Fruit fly (Drosophila melanogaster) whole organism, embryonic: ENCODE results near the gene CG13949.

Experiments
- Ada2b ChIP-seq: fragments of 200-800 bp; sonication (Bioruptor generic); IDR thresholded peaks from 2 replicates; pipeline ENCODE4 v1.3.6; 2022; ENCODE audit warnings: missing biosample characterization, missing genetic modification characterization
- CG10274 ChIP-seq: fragments of 200-800 bp; sonication (Bioruptor generic); optimal IDR thresholded peaks from 3 replicates; lab custom pipeline; 2017; ENCODE audit warnings: missing biosample characterization, mild to moderate bottlenecking, missing genetic modification characterization
- CG10654 ChIP-seq: fragments of 200-800 bp; sonication (Bioruptor generic); optimal IDR thresholded peaks from 2 replicates; lab custom pipeline; 2016; ENCODE audit warnings: missing biosample characterization, missing genetic modification characterization
- CG12391 ChIP-seq: fragments of 200-800 bp; sonication (Bioruptor generic); optimal IDR thresholded peaks from 3 replicates; lab custom pipeline; 2018; ENCODE audit warnings: missing biosample characterization, mild to moderate bottlenecking, missing genetic modification characterization, moderate library complexity
- CG14860 ChIP-seq: fragments of 200-800 bp; sonication (Bioruptor generic); IDR thresholded peaks from 3 replicates; pipeline ENCODE4 v1.3.6; 2022; ENCODE audit warnings: missing biosample characterization, missing genetic modification characterization; ENCODE audit not compliant: partially characterized antibody
- CG15073 ChIP-seq: fragments of 200-800 bp; sonication (Bioruptor generic); optimal IDR thresholded peaks from 2 replicates; lab custom pipeline; 2016; ENCODE audit warnings: missing biosample characterization, missing genetic modification characterization
- CG18764 ChIP-seq: fragments of 200-800 bp; sonication (Bioruptor generic); optimal IDR thresholded peaks from 3 replicates; lab custom pipeline; 2016; ENCODE audit warnings: missing biosample characterization, missing genetic modification characterization
- CG2120 ChIP-seq: fragments of 200-800 bp; sonication (Bioruptor generic); optimal IDR thresholded peaks from 3 replicates; lab custom pipeline; 2016; ENCODE audit warnings: missing biosample characterization, missing genetic modification characterization
- CG5245 ChIP-seq: fragments of 200-800 bp; sonication (Bioruptor generic); optimal IDR thresholded peaks from 3 replicates; lab custom pipeline; 2016; ENCODE audit warnings: missing biosample characterization, missing genetic modification characterization
- CG6689 ChIP-seq: fragments of 200-800 bp; sonication (Bioruptor generic); IDR thresholded peaks from 2 replicates; pipeline ENCODE4 v1.3.6; 2022; ENCODE audit warnings: missing biosample characterization, missing genetic modification characterization
- CG8089 ChIP-seq: fragments of 200-800 bp; sonication (Bioruptor generic); optimal IDR thresholded peaks from 3 replicates; lab custom pipeline; 2016; ENCODE audit warnings: missing biosample characterization, missing genetic modification characterization
- CG8281 ChIP-seq: fragments of 200-800 bp; sonication (Bioruptor generic); optimal IDR thresholded peaks from 2 replicates; lab custom pipeline; 2018; ENCODE audit warnings: missing biosample characterization, mild to moderate bottlenecking, missing genetic modification characterization, moderate library complexity
- CG8290 ChIP-seq, 3 experiments: fragments of 200-800 bp; sonication (Bioruptor generic); optimal IDR thresholded peaks; 2 replicates each; lab custom pipeline; 2016 to 2019; ENCODE audit warnings: missing biosample characterization in 3 of 3, missing genetic modification characterization in 3 of 3, mild to moderate bottlenecking in 2 of 3, moderate library complexity in 1 of 3
- CG9876 ChIP-seq: fragments of 200-800 bp; sonication (Bioruptor generic); optimal IDR thresholded peaks from 2 replicates; lab custom pipeline; 2016; ENCODE audit warnings: missing biosample characterization, missing genetic modification characterization
- CHES-1-like ChIP-seq: fragments of 200-800 bp; sonication (Bioruptor generic); optimal IDR thresholded peaks from 2 replicates; lab custom pipeline; 2016; ENCODE audit warnings: missing biosample characterization, missing genetic modification characterization
- CrebB ChIP-seq: fragments of 200-800 bp; sonication (Bioruptor generic); optimal IDR thresholded peaks from 3 replicates; lab custom pipeline; 2018; ENCODE audit warnings: missing biosample characterization, mild to moderate bottlenecking, missing genetic modification characterization
- D ChIP-seq, 2 experiments: fragments of 200-800 bp in 1 of 2; fragments of >200 bp in 1 of 2; sonication (Bioruptor generic) in 1 of 2; optimal IDR thresholded peaks; 2 replicates in 1 of 2; 3 replicates in 1 of 2; lab custom pipeline; 2017; ENCODE audit warnings: mild to moderate bottlenecking in 1 of 2, missing biosample characterization in 1 of 2, missing genetic modification characterization in 1 of 2, missing genetic modification reagents in 1 of 2
- D19A ChIP-seq: fragments of 200-800 bp; optimal IDR thresholded peaks from 3 replicates; lab custom pipeline; 2019; ENCODE audit warnings: missing biosample characterization, mild to moderate bottlenecking, missing genetic modification characterization, moderate library complexity
- Deaf1 ChIP-seq: fragments of 200-800 bp; optimal IDR thresholded peaks from 3 replicates; lab custom pipeline; 2019; ENCODE audit warnings: missing biosample characterization, mild to moderate bottlenecking, missing genetic modification characterization, moderate library complexity
- Dref ChIP-seq: fragments of 200-800 bp; sonication (Bioruptor generic); IDR thresholded peaks from 2 replicates; pipeline ENCODE4 v1.3.6; 2022; ENCODE audit warnings: missing biosample characterization, missing genetic modification characterization
- Drgx ChIP-seq: fragments of 200-800 bp; sonication (Bioruptor generic); IDR thresholded peaks from 2 replicates; pipeline ENCODE4 v1.3.6; 2022; ENCODE audit warnings: missing biosample characterization, missing genetic modification characterization
- Ets97D ChIP-seq: fragments of 200-800 bp; sonication (Bioruptor generic); optimal IDR thresholded peaks from 3 replicates; lab custom pipeline; 2016; ENCODE audit warnings: missing biosample characterization, missing genetic modification characterization
- Fer3 ChIP-seq: fragments of 200-800 bp; sonication (Bioruptor generic); optimal IDR thresholded peaks from 2 replicates; lab custom pipeline; 2018; ENCODE audit warnings: missing biosample characterization, mild to moderate bottlenecking, missing genetic modification characterization, moderate library complexity
- Hand ChIP-seq: fragments of 200-800 bp; sonication (Bioruptor generic); optimal IDR thresholded peaks from 2 replicates; lab custom pipeline; 2017; ENCODE audit warnings: mild to moderate bottlenecking, missing biosample characterization, missing genetic modification reagents, missing genetic modification characterization
- Hmr ChIP-seq: fragments of 200-800 bp; sonication (Bioruptor generic); optimal IDR thresholded peaks from 3 replicates; lab custom pipeline; 2017; ENCODE audit warnings: mild to moderate bottlenecking, missing biosample characterization, missing genetic modification reagents, missing genetic modification characterization
- Jarid2 ChIP-seq: fragments of 200-800 bp; sonication (Bioruptor generic); optimal IDR thresholded peaks from 3 replicates; lab custom pipeline; 2017; ENCODE audit warnings: mild to moderate bottlenecking, missing biosample characterization, missing genetic modification reagents, missing genetic modification characterization
- MBD-R2 ChIP-seq: fragments of 200-800 bp; sonication (Bioruptor generic); IDR thresholded peaks from 2 replicates; pipeline ENCODE4 v1.3.6; 2022; ENCODE audit warnings: missing biosample characterization, missing genetic modification characterization
- MESR4 ChIP-seq: fragments of 200-800 bp; sonication (Bioruptor generic); optimal IDR thresholded peaks from 2 replicates; lab custom pipeline; 2018; ENCODE audit warnings: missing biosample characterization, mild to moderate bottlenecking, missing genetic modification characterization, moderate library complexity
- Oli ChIP-seq: fragments of 200-800 bp; sonication (Bioruptor generic); optimal IDR thresholded peaks from 2 replicates; lab custom pipeline; 2018; ENCODE audit warnings: missing biosample characterization, mild to moderate bottlenecking, missing genetic modification characterization, moderate library complexity
- PHDP ChIP-seq: fragments of 200-800 bp; sonication (Bioruptor generic); optimal IDR thresholded peaks from 3 replicates; lab custom pipeline; 2018; ENCODE audit warnings: missing biosample characterization, mild to moderate bottlenecking, missing genetic modification characterization, moderate library complexity
- Ptx1 ChIP-seq: fragments of 200-800 bp; sonication (Bioruptor generic); IDR thresholded peaks from 2 replicates; pipeline ENCODE4 v1.3.6; 2022; ENCODE audit warnings: missing biosample characterization, missing genetic modification characterization
- TFAM ChIP-seq: fragments of 200-800 bp; sonication (Bioruptor generic); optimal IDR thresholded peaks from 2 replicates; lab custom pipeline; 2017; ENCODE audit warnings: missing biosample characterization, missing genetic modification characterization, inconsistent platforms
- ac ChIP-seq: fragments of 200-800 bp; sonication (Bioruptor generic); optimal IDR thresholded peaks from 3 replicates; lab custom pipeline; 2017; ENCODE audit warnings: missing biosample characterization, mild to moderate bottlenecking, missing genetic modification characterization
- ara ChIP-seq: fragments of 200-800 bp; sonication (Bioruptor generic); IDR thresholded peaks from 2 replicates; pipeline ENCODE4 v1.3.6; 2022; ENCODE audit warnings: missing biosample characterization, missing genetic modification characterization
- ase ChIP-seq: fragments of 200-800 bp; sonication (Bioruptor generic); IDR thresholded peaks from 3 replicates; pipeline ENCODE4 v1.3.6; 2022; ENCODE audit warnings: missing biosample characterization, missing genetic modification characterization
- ash1 ChIP-seq: fragments of 200-800 bp; sonication (Bioruptor generic); optimal IDR thresholded peaks from 2 replicates; lab custom pipeline; 2018; ENCODE audit warnings: missing biosample characterization, mild to moderate bottlenecking, missing genetic modification characterization
- ato ChIP-seq: fragments of 200-800 bp; sonication (Bioruptor generic); IDR thresholded peaks from 2 replicates; pipeline ENCODE4 v1.3.6; 2022; ENCODE audit warnings: missing biosample characterization, missing genetic modification characterization; ENCODE audit not compliant: partially characterized antibody
- dysf ChIP-seq: fragments of 200-800 bp; sonication (Bioruptor generic); IDR thresholded peaks from 3 replicates; pipeline ENCODE4 v1.3.6; 2022; ENCODE audit warnings: missing biosample characterization, missing genetic modification characterization
- gro ChIP-seq: fragments of 200-800 bp; sonication (Bioruptor generic); optimal IDR thresholded peaks from 2 replicates; lab custom pipeline; 2016; ENCODE audit warnings: missing biosample characterization, missing genetic modification characterization
- jumu ChIP-seq: fragments of 200-800 bp; sonication (Bioruptor generic); optimal IDR thresholded peaks from 3 replicates; lab custom pipeline; 2016; ENCODE audit warnings: missing biosample characterization, missing genetic modification characterization
- lmd ChIP-seq: fragments of 200-800 bp; sonication (Bioruptor generic); IDR thresholded peaks from 2 replicates; pipeline ENCODE4 v1.3.6; 2022; ENCODE audit warnings: missing biosample characterization, missing genetic modification characterization
- nau ChIP-seq: fragments of 200-800 bp; sonication (Bioruptor generic); optimal IDR thresholded peaks from 3 replicates; lab custom pipeline; 2017; ENCODE audit warnings: missing biosample characterization, mild to moderate bottlenecking, missing genetic modification characterization, missing genetic modification reagents
- onecut ChIP-seq: fragments of 200-800 bp; sonication (Bioruptor generic); IDR thresholded peaks from 2 replicates; pipeline ENCODE4 v1.3.6; 2022; ENCODE audit warnings: missing biosample characterization, missing genetic modification characterization
- peb ChIP-seq: fragments of 200-800 bp; sonication (Bioruptor generic); IDR thresholded peaks from 2 replicates; pipeline ENCODE4 v1.3.6; 2022; ENCODE audit warnings: missing biosample characterization, missing genetic modification characterization
- psq ChIP-seq: fragments of 200-800 bp; sonication (Bioruptor generic); optimal IDR thresholded peaks from 2 replicates; lab custom pipeline; 2017; ENCODE audit warnings: missing biosample characterization, missing genetic modification characterization
- stc ChIP-seq: fragments of 200-800 bp; sonication (Bioruptor generic); IDR thresholded peaks from 2 replicates; pipeline ENCODE4 v1.3.6; 2022; ENCODE audit warnings: missing biosample characterization, missing genetic modification characterization
- trem ChIP-seq: fragments of 200-800 bp; optimal IDR thresholded peaks from 3 replicates; lab custom pipeline; 2019; ENCODE audit warnings: missing biosample characterization, mild to moderate bottlenecking, missing genetic modification characterization, moderate library complexity
- tup ChIP-seq: fragments of 200-800 bp; sonication (Bioruptor generic); optimal IDR thresholded peaks from 2 replicates; lab custom pipeline; 2016; ENCODE audit warnings: missing biosample characterization, mild to moderate bottlenecking, missing genetic modification characterization, moderate library complexity
- tx ChIP-seq: fragments of 200-800 bp; sonication (Bioruptor generic); optimal IDR thresholded peaks from 2 replicates; lab custom pipeline; 2016; ENCODE audit warnings: missing biosample characterization, missing genetic modification characterization
- z ChIP-seq: fragments of 200-800 bp; sonication (Bioruptor generic); IDR thresholded peaks from 3 replicates; pipeline ENCODE4 v1.3.6; 2022; ENCODE audit warnings: missing biosample characterization, missing genetic modification characterization
- zfh1 ChIP-seq: fragments of 200-800 bp; sonication (Bioruptor generic); IDR thresholded peaks from 3 replicates; pipeline ENCODE4 v1.3.6; 2022; ENCODE audit warnings: missing biosample characterization, missing genetic modification characterization

CG13949 gene

dm6 chr2L:897124-897523 is 42.0 kb downstream of the CG13949 start (continued):
- no peak for TF ChIP-seq CG8281 (tag; lab: Kevin White, UChicago)
- TF ChIP-seq CG2120 (GFP tag; lab: Kevin White, UChicago) = peak; percentile 42
- no peak for TF ChIP-seq Drgx (GFP tag; lab: Robert Waterston, UW)
- peak; percentile 38; the same call in 1 of the 2 replicates for TF ChIP-seq Ptx1
- TF ChIP-seq trem (tag; lab: Kevin White, UChicago) = no peak
- TF ChIP-seq Oli (tag; lab: Kevin White, UChicago) = peak; percentile 13
- TF ChIP-seq PHDP = no peak
- no peak for TF ChIP-seq CG15073 (GFP tag; lab: Kevin White, UChicago)
- TF ChIP-seq z (GFP tag; lab: Robert Waterston, UW) = no peak
- peak; percentile 45 for TF ChIP-seq lmd (GFP tag; lab: Robert Waterston, UW)
- no peak for TF ChIP-seq ato (GFP tag; lab: Robert Waterston, UW)
- no peak for TF ChIP-seq onecut (GFP tag; lab: Robert Waterston, UW)
- peak; percentile 15 for TF ChIP-seq Hmr (GFP tag; lab: Kevin White, UChicago)
- TF ChIP-seq CG6689 (GFP tag; lab: Robert Waterston, UW) = peak; percentile 22; the same call in 1 of the 2 replicates
- no peak for TF ChIP-seq CG9876 (GFP tag; lab: Kevin White, UChicago)
- TF ChIP-seq D (optimal IDR thresholded peaks at IDR 0.05; lab: Kevin White, UChicago) = no peak
- TF ChIP-seq D (GFP tag; optimal IDR thresholded peaks at IDR 0.05; lab: Kevin White, UChicago) = no peak
- TF ChIP-seq nau (GFP tag; lab: Kevin White, UChicago) = no peak
- no peak for TF ChIP-seq peb
- TF ChIP-seq CrebB (tag; lab: Kevin White, UChicago) = no peak
- TF ChIP-seq ac = no peak
- no peak for TF ChIP-seq psq (GFP tag; lab: Kevin White, UChicago)
- peak; percentile 8 for TF ChIP-seq CG12391
- no peak for TF ChIP-seq jumu (GFP tag; lab: Kevin White, UChicago)
- TF ChIP-seq Ada2b (GFP tag; lab: Robert Waterston, UW) = no peak
- TF ChIP-seq ash1 (GFP tag; lab: Kevin White, UChicago) = no peak
- TF ChIP-seq tup (GFP tag; lab: Kevin White, UChicago) = no peak
- no peak for TF ChIP-seq D19A (tag; lab: Kevin White, UChicago)
- no peak for TF ChIP-seq CG10274 (GFP tag; lab: Kevin White, UChicago)
- no peak for TF ChIP-seq CG5245 (GFP tag; lab: Kevin White, UChicago)
- TF ChIP-seq ase (GFP tag; lab: Robert Waterston, UW) = 0 out of 3 replicates have a peak, but pooled peaks have one; percentile 38
- TF ChIP-seq TFAM = no peak
- no peak for TF ChIP-seq CG8089 (GFP tag; lab: Kevin White, UChicago)
- TF ChIP-seq Jarid2 (GFP tag; lab: Kevin White, UChicago) = no peak
- no peak for TF ChIP-seq ara (GFP tag; lab: Robert Waterston, UW)
- no peak for TF ChIP-seq gro (GFP tag; lab: Kevin White, UChicago)
- 0 out of 2 replicates have a peak, but pooled peaks have one; percentile 10 for TF ChIP-seq stc (GFP tag; lab: Robert Waterston, UW)
- TF ChIP-seq MESR4 = no peak
- no peak for TF ChIP-seq CG8290 (GFP tag; optimal IDR thresholded peaks at IDR 0.05; lab: Kevin White, UChicago)
- peak in 1 of 2 experiments; percentile 68 for TF ChIP-seq CG8290 (tag; optimal IDR thresholded peaks at IDR 0.05; lab: Kevin White, UChicago)
- TF ChIP-seq Deaf1 (tag; lab: Kevin White, UChicago) = no peak
- TF ChIP-seq zfh1 (GFP tag; lab: Robert Waterston, UW) = peak; percentile 30; the same call in 1 of the 3 replicates
- no peak for TF ChIP-seq Hand (GFP tag; lab: Kevin White, UChicago)
- TF ChIP-seq Ets97D (GFP tag; lab: Kevin White, UChicago) = no peak
- TF ChIP-seq Fer3 (tag; lab: Kevin White, UChicago) = peak; percentile 27
- TF ChIP-seq CG10654 = no peak
- TF ChIP-seq dysf (GFP tag; lab: Robert Waterston, UW) = no peak
- TF ChIP-seq tx (GFP tag; lab: Kevin White, UChicago) = no peak
- TF ChIP-seq CHES-1-like (GFP tag; lab: Kevin White, UChicago) = no peak
- no peak for TF ChIP-seq CG18764 (GFP tag; lab: Kevin White, UChicago)
- TF ChIP-seq Dref = no peak
- 0 out of 2 replicates have a peak, but pooled peaks have one; percentile 18 for TF ChIP-seq MBD-R2 (GFP tag; lab: Robert Waterston, UW)
- no peak for TF ChIP-seq CG14860 (GFP tag; lab: Robert Waterston, UW)
